Worm (Caenorhabditis elegans) whole organism, L3 larva: Measurements from ENCODE around the gene W03G11.2.

Source experiments
- ZK546.5 ChIP-seq: sonication (generic microtip); optimal IDR thresholded peaks from 2 replicates; lab custom pipeline; 2017; ENCODE audit warnings: missing biosample characterization, missing genetic modification characterization
- aly-2 ChIP-seq: fragments of 150-350 bp; optimal IDR thresholded peaks from 2 replicates; lab custom pipeline; 2014; ENCODE audit warnings: missing biosample characterization, missing genetic modification characterization
- ceh-16 ChIP-seq: sonication (generic microtip); optimal IDR thresholded peaks from 2 replicates; lab custom pipeline; 2017; ENCODE audit warnings: missing biosample characterization, missing genetic modification characterization
- ceh-28 ChIP-seq: fragments of 150-350 bp; optimal IDR thresholded peaks from 2 replicates; lab custom pipeline; 2014; ENCODE audit warnings: missing biosample characterization, missing genetic modification reagents, missing genetic modification characterization
- ceh-9 ChIP-seq: sonication (generic microtip); optimal IDR thresholded peaks from 2 replicates; lab custom pipeline; 2018; ENCODE audit warnings: missing biosample characterization, missing genetic modification characterization
- elt-1 ChIP-seq: fragments of 150-350 bp; optimal IDR thresholded peaks from 2 replicates; lab custom pipeline; 2014; ENCODE audit warnings: missing biosample characterization, missing genetic modification characterization
- elt-2 ChIP-seq: sonication (generic microtip); optimal IDR thresholded peaks from 2 replicates; lab custom pipeline; 2016; ENCODE audit warnings: missing genetic modification reagents, mild to moderate bottlenecking, missing genetic modification characterization, missing compliant biosample characterization
- elt-3 ChIP-seq, 3 experiments: fragments of 150-350 bp in 1 of 3; sonication (generic microtip) in 2 of 3; optimal IDR thresholded peaks; 2 replicates in 2 of 3; 4 replicates in 1 of 3; lab custom pipeline; 2014 to 2017; ENCODE audit warnings: missing biosample characterization in 3 of 3, missing genetic modification characterization in 3 of 3
- eor-1 ChIP-seq, 2 experiments: fragments of 150-350 bp; optimal IDR thresholded peaks; 2 replicates each; lab custom pipeline; 2014 to 2018; ENCODE audit warnings: missing biosample characterization in 2 of 2, missing genetic modification characterization in 2 of 2
- fkh-10 ChIP-seq: sonication (generic microtip); optimal IDR thresholded peaks from 2 replicates; lab custom pipeline; 2017; ENCODE audit warnings: missing biosample characterization, missing genetic modification reagents, missing genetic modification characterization
- jun-1 ChIP-seq: fragments of 150-350 bp; optimal IDR thresholded peaks from 2 replicates; lab custom pipeline; 2014; ENCODE audit warnings: missing biosample characterization, missing genetic modification reagents, missing genetic modification characterization
- lin-39 ChIP-seq: fragments of 150-350 bp; optimal IDR thresholded peaks from 2 replicates; lab custom pipeline; 2018; ENCODE audit warnings: missing biosample characterization, missing genetic modification reagents, missing genetic modification characterization
- lsy-12 ChIP-seq: sonication (generic microtip); optimal IDR thresholded peaks from 2 replicates; lab custom pipeline; 2016; ENCODE audit warnings: mild to moderate bottlenecking, missing genetic modification characterization, missing compliant biosample characterization
- mdl-1 ChIP-seq: fragments of 150-350 bp; optimal IDR thresholded peaks from 2 replicates; lab custom pipeline; 2014; ENCODE audit warnings: missing biosample characterization, missing genetic modification characterization
- nfya-1 ChIP-seq: sonication (generic microtip); optimal IDR thresholded peaks from 2 replicates; lab custom pipeline; 2017; ENCODE audit warnings: missing genetic modification characterization, mild to moderate bottlenecking, missing compliant biosample characterization, antibody characterized with exemption, moderate library complexity; ENCODE audit not compliant: insufficient read depth
- nhr-11 ChIP-seq: fragments of 150-350 bp; optimal IDR thresholded peaks from 2 replicates; lab custom pipeline; 2014; ENCODE audit warnings: missing biosample characterization, missing genetic modification characterization
- nhr-12 ChIP-seq: fragments of 150-350 bp; optimal IDR thresholded peaks from 2 replicates; lab custom pipeline; 2014; ENCODE audit warnings: missing biosample characterization, missing genetic modification characterization
- nhr-23 ChIP-seq: fragments of 150-350 bp; optimal IDR thresholded peaks from 2 replicates; lab custom pipeline; 2014; ENCODE audit warnings: missing biosample characterization, missing genetic modification reagents, missing genetic modification characterization
- nhr-43 ChIP-seq: sonication (generic microtip); optimal IDR thresholded peaks from 2 replicates; lab custom pipeline; 2016; ENCODE audit warnings: mild to moderate bottlenecking, missing genetic modification characterization, missing compliant biosample characterization; ENCODE audit not compliant: poor library complexity, severe bottlenecking
- nhr-67 ChIP-seq: fragments of 150-350 bp; optimal IDR thresholded peaks from 2 replicates; lab custom pipeline; 2014; ENCODE audit warnings: missing biosample characterization, missing genetic modification characterization
- nhr-76 ChIP-seq: fragments of 150-350 bp; sonication (generic microtip); optimal IDR thresholded peaks from 5 replicates; lab custom pipeline; 2014; ENCODE audit warnings: missing biosample characterization, missing genetic modification characterization
- pha-4 ChIP-seq: fragments of 150-350 bp; optimal IDR thresholded peaks from 2 replicates; lab custom pipeline; 2014; ENCODE audit warnings: missing biosample characterization, missing genetic modification reagents, missing genetic modification characterization
- pqm-1 ChIP-seq: fragments of 150-350 bp; optimal IDR thresholded peaks from 2 replicates; lab custom pipeline; 2017; ENCODE audit warnings: missing biosample characterization, missing genetic modification characterization, inconsistent platforms
- unc-39 ChIP-seq: sonication (generic microtip); optimal IDR thresholded peaks from 4 replicates; lab custom pipeline; 2017; ENCODE audit warnings: missing biosample characterization, missing genetic modification characterization
- zag-1 ChIP-seq: fragments of 150-350 bp; optimal IDR thresholded peaks from 2 replicates; lab custom pipeline; 2014; ENCODE audit warnings: missing biosample characterization, missing genetic modification characterization
- ztf-11 ChIP-seq: fragments of 150-350 bp; optimal IDR thresholded peaks from 2 replicates; lab custom pipeline; 2014; ENCODE audit warnings: missing biosample characterization, missing genetic modification characterization
- ztf-4 ChIP-seq: fragments of 150-350 bp; optimal IDR thresholded peaks from 2 replicates; lab custom pipeline; 2014; ENCODE audit warnings: missing biosample characterization, missing genetic modification characterization

W03G11.2 gene

ce11 chrX:12073764-12074163 is 34.7 kb downstream of the W03G11.2 start, which contains the start of gene tmem-145:
tmem-145 (minus strand) TSS chrX:12073864.
- TF ChIP-seq eor-1 (tag; optimal IDR thresholded peaks at IDR 0.05; lab: Kevin White, UChicago) = no peak
- TF ChIP-seq fkh-10 (GFP tag; lab: Kevin White, UChicago) = no peak

ce11 chrX:12068250-12068649 is 40.2 kb downstream of the W03G11.2 start, which contains the start of gene lgc-24:
lgc-24 (plus strand) TSS chrX:12068550.
- TF ChIP-seq nhr-76 (tag; lab: Kevin White, UChicago) (no peak), nhr-11 (tag; lab: Kevin White, UChicago) (no peak), eor-1 (tag; optimal IDR thresholded peaks at IDR 0.05; lab: Kevin White, UChicago) (no peak), lsy-12 (tag; lab: Kevin White, UChicago) (no peak), ZK546.5 (tag; lab: Kevin White, UChicago) (no peak), fkh-10 (GFP tag; lab: Kevin White, UChicago) (no peak), ceh-9 (tag; lab: Kevin White, UChicago) (no peak), lin-39 (no peak), aly-2 (no peak), ztf-4 (tag; lab: Kevin White, UChicago) (no peak), elt-1 (tag; lab: Kevin White, UChicago) (no peak)

- TF ChIP-seq unc-39 (tag; lab: Kevin White, UChicago) = no peak
- TF ChIP-seq elt-3 (tag; optimal IDR thresholded peaks at IDR 0.05; lab: Kevin White, UChicago) = no peak
- no peak for TF ChIP-seq mdl-1 (tag; lab: Kevin White, UChicago)
- no peak for TF ChIP-seq nfya-1 (tag; lab: Kevin White, UChicago)
- no peak for TF ChIP-seq jun-1 (tag; lab: Kevin White, UChicago)
- no peak for TF ChIP-seq lsy-12 (tag; lab: Kevin White, UChicago)
- TF ChIP-seq ztf-11 (tag; lab: Kevin White, UChicago) = no peak
- TF ChIP-seq elt-2 = no peak
- no peak for TF ChIP-seq zag-1
- TF ChIP-seq pqm-1 (tag; lab: Kevin White, UChicago) = no peak
- no peak for TF ChIP-seq nhr-43 (tag; lab: Kevin White, UChicago)
- TF ChIP-seq fkh-10 (GFP tag; lab: Kevin White, UChicago) = no peak
- no peak for TF ChIP-seq nhr-12 (tag; lab: Kevin White, UChicago)
- no peak for TF ChIP-seq nhr-67
Measured at ce11 chrX:12064908-12065307, 43.5 kb downstream of the W03G11.2 start, which contains the start of gene lgc-23. lgc-23 (plus strand) TSS chrX:12065208.

ce11 chrX:12056973-12057372 is 51.4 kb downstream of the W03G11.2 start, which contains the start of gene B0198.3:
B0198.3 (minus strand) TSS chrX:12057073.
- no peak for TF ChIP-seq lsy-12 (tag; lab: Kevin White, UChicago)
- TF ChIP-seq nhr-12 (tag; lab: Kevin White, UChicago) = no peak
- TF ChIP-seq pqm-1 (tag; lab: Kevin White, UChicago) = no peak
- no peak for TF ChIP-seq nhr-23 (tag; lab: Kevin White, UChicago)
- no peak for TF ChIP-seq ZK546.5 (tag; lab: Kevin White, UChicago)
- TF ChIP-seq ceh-28 = no peak
- no peak for TF ChIP-seq ceh-16 (tag; lab: Kevin White, UChicago)
- no peak for TF ChIP-seq ztf-11 (tag; lab: Kevin White, UChicago)
- no peak for TF ChIP-seq pha-4 (tag; lab: Kevin White, UChicago)
